Worm (Caenorhabditis elegans): ENCODE measurements around the gene catp-2.

catp-2 gene

DNA sequence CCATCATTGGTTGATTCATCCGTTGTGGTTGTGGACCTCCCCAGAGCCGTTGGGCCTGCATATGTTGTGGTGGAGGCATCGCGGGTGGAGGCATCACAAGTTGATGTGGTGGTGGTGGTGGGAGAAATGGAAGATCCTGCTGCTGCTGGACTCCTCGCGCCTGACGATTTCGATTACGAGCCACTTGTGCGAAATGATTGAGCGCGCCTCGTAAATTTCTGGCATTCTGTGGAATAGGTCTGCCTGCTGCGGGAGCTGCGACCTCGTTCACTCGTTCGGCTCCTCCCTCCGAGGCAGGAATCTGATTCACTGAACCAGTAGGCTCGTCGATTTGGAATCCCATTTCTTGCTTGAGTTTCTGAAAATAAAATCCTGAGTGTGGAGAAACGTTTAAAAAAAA lies 26.2 kb downstream of the catp-2 start:
- TF ChIP-seq scrt-1 (GFP tag; IDR thresholded peaks at IDR 0.05): 0 out of 2 replicates have a peak, but pooled peaks have one; percentile 30
- TF ChIP-seq sea-1 (GFP tag; conservative IDR thresholded peaks at IDR 0.05): no peak

DNA sequence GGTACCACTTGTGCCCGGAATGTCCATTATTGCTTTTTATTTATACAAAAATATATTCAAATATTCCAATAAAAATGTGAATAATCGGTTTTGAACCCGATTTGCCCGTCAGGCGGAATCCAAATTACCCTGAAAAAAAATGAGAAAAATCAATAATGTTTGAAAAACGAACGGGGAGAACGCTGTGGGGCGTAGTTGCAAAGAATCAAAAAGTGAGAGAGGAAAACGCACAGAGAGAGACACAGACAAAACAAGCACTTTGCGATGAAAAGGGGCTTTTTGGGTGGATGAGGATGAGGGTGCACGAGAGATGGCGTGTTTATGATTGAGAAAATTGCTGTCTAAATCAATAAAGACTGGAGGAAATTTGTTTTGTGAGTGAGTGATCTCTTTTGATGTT lies 28.5 kb downstream of the catp-2 start, which contains the start of gene tam-1:
tam-1 (minus strand) TSS at position 135 of the 400 bp plus-strand sequence.
- no peak for TF ChIP-seq ceh-13 (GFP tag; optimal IDR thresholded peaks at IDR 0.05)
- TF ChIP-seq tra-4 (tag; optimal IDR thresholded peaks at IDR 0.05): no peak
- no peak for TF ChIP-seq ceh-36 (tag; optimal IDR thresholded peaks at IDR 0.05)
- peak; percentile 39 for TF ChIP-seq F13C5.2 (tag; optimal IDR thresholded peaks at IDR 0.05)
- TF ChIP-seq hmg-4 (GFP tag; optimal IDR thresholded peaks at IDR 0.05): peak; percentile 30
- no peak for TF ChIP-seq aly-1 (tag; optimal IDR thresholded peaks at IDR 0.05)

- TF ChIP-seq hnd-1 (tag; optimal IDR thresholded peaks at IDR 0.05) (no peak), tbx-11 (GFP tag; IDR thresholded peaks at IDR 0.05) (no peak), hmg-4 (GFP tag; optimal IDR thresholded peaks at IDR 0.05) (no peak), sea-1 (GFP tag; conservative IDR thresholded peaks at IDR 0.05) (no peak), tbx-37 (GFP tag; conservative IDR thresholded peaks at IDR 0.05) (no peak), ets-7 (tag; optimal IDR thresholded peaks at IDR 0.05) (no peak), ceh-36 (tag; optimal IDR thresholded peaks at IDR 0.05) (no peak), flt-1 (GFP tag; IDR thresholded peaks at IDR 0.05) (no peak), scrt-1 (GFP tag; IDR thresholded peaks at IDR 0.05) (no peak), F13C5.2 (tag; optimal IDR thresholded peaks at IDR 0.05) (no peak), hmbx-1 (tag; optimal IDR thresholded peaks at IDR 0.05) (no peak), ceh-13 (GFP tag; optimal IDR thresholded peaks at IDR 0.05) (no peak), ama-1 (optimal IDR thresholded peaks at IDR 0.05) (no peak), aly-1 (tag; optimal IDR thresholded peaks at IDR 0.05) (no peak), pes-1 (GFP tag; IDR thresholded peaks at IDR 0.05) (no peak), B0310.2 (tag; optimal IDR thresholded peaks at IDR 0.05) (no peak)
Observed at ce11 chrV:4963606-4964005, 29.1 kb downstream of the catp-2 start.

DNA sequence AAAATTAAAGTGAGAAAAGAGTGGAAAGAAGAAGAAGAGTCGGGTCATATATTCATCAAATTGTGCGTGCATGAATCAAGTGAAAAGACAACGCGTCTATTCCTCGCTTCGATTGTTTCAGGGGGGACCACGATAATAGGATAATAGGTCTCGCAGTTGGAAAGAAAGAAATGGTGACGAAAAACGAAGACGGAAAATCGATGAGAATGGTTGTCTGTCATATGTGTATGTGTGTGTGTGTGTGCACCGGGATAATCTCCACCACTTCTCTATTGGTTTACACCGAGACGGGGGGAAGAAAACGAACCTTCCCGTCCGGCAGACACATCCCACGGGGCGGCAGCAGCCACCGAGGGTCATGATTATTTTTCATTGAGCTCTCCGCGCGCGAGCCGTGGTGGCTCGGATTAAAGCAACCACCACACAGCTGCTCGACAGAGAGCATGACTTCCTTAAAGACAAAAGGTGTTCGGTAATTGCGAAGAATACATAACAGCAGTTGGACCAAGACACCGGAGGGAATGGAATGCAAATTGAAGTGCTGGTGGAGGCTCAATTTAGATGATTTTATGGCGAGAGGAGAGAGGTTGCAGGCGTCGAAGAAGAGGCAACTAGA lies 29.6 kb downstream of the catp-2 start:
- TF ChIP-seq tbx-37 (GFP tag; conservative IDR thresholded peaks at IDR 0.05) (no peak), hmbx-1 (tag; optimal IDR thresholded peaks at IDR 0.05) (no peak), hmg-4 (GFP tag; optimal IDR thresholded peaks at IDR 0.05) (peak; percentile 52), flt-1 (GFP tag; IDR thresholded peaks at IDR 0.05) (no peak; the same call in 1 of the 2 replicates), aly-1 (tag; optimal IDR thresholded peaks at IDR 0.05) (no peak), sea-1 (GFP tag; conservative IDR thresholded peaks at IDR 0.05) (no peak), tbx-11 (GFP tag; IDR thresholded peaks at IDR 0.05) (no peak), hnd-1 (tag; optimal IDR thresholded peaks at IDR 0.05) (no peak), ceh-13 (GFP tag; optimal IDR thresholded peaks at IDR 0.05) (no peak), tra-4 (tag; optimal IDR thresholded peaks at IDR 0.05) (no peak), scrt-1 (GFP tag; IDR thresholded peaks at IDR 0.05) (peak; percentile 78), ama-1 (optimal IDR thresholded peaks at IDR 0.05) (no peak), ceh-36 (tag; optimal IDR thresholded peaks at IDR 0.05) (peak; percentile 45), pes-1 (GFP tag; IDR thresholded peaks at IDR 0.05) (no peak), ets-7 (tag; optimal IDR thresholded peaks at IDR 0.05) (no peak), F13C5.2 (tag; optimal IDR thresholded peaks at IDR 0.05) (no peak), B0310.2 (tag; optimal IDR thresholded peaks at IDR 0.05) (no peak)

DNA sequence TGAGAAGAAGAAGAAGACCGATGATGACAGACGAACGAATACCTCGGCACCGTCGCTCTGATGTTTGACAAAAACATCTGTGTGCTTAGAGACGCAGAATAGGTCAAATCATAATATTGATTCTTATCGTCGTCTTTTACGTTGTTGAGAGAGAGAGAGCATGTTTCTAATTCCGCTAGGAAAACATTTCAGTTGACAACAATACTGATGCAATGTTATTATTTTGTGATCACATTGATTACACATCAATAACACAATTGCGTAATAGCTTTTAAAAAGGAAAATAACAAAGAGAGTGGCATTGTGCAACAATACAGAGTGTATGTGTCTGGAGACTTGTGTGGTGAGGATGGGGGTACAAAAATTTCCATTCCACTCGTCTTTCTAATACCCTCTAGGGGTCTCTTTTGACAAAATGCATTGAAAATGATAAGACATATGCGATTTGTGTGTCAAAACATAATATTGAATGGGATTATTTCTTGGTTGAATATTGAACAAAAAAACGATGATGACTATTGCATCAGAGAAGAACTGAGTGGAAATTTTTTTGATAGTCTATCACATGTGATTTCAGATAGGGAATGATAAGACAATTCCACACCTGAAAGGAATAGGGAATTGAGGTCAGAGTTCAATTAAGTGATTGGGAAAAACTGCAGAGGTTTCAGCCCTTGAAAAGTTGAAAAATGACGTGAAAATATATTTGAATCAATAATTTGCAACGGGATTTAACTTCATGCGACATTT lies 30.3 kb downstream of the catp-2 start:
- no peak for TF ChIP-seq F13C5.2 (tag; optimal IDR thresholded peaks at IDR 0.05)
- no peak for TF ChIP-seq tbx-37 (GFP tag; conservative IDR thresholded peaks at IDR 0.05)
- no peak for TF ChIP-seq scrt-1 (GFP tag; IDR thresholded peaks at IDR 0.05)
- no peak for TF ChIP-seq ets-7 (tag; optimal IDR thresholded peaks at IDR 0.05)
- no peak for TF ChIP-seq hnd-1 (tag; optimal IDR thresholded peaks at IDR 0.05)
- no peak for TF ChIP-seq flt-1 (GFP tag; IDR thresholded peaks at IDR 0.05)
- no peak for TF ChIP-seq sea-1 (GFP tag; conservative IDR thresholded peaks at IDR 0.05)
- TF ChIP-seq ceh-36 (tag; optimal IDR thresholded peaks at IDR 0.05): no peak
- TF ChIP-seq ama-1 (optimal IDR thresholded peaks at IDR 0.05): no peak
- no peak for TF ChIP-seq tra-4 (tag; optimal IDR thresholded peaks at IDR 0.05)
- TF ChIP-seq pes-1 (GFP tag; IDR thresholded peaks at IDR 0.05): no peak
- no peak for TF ChIP-seq hmbx-1 (tag; optimal IDR thresholded peaks at IDR 0.05)
- TF ChIP-seq aly-1 (tag; optimal IDR thresholded peaks at IDR 0.05): no peak
- TF ChIP-seq B0310.2 (tag; optimal IDR thresholded peaks at IDR 0.05): no peak
- TF ChIP-seq hmg-4 (GFP tag; optimal IDR thresholded peaks at IDR 0.05): no peak
- no peak for TF ChIP-seq tbx-11 (GFP tag; IDR thresholded peaks at IDR 0.05)
- TF ChIP-seq ceh-13 (GFP tag; optimal IDR thresholded peaks at IDR 0.05): no peak

DNA sequence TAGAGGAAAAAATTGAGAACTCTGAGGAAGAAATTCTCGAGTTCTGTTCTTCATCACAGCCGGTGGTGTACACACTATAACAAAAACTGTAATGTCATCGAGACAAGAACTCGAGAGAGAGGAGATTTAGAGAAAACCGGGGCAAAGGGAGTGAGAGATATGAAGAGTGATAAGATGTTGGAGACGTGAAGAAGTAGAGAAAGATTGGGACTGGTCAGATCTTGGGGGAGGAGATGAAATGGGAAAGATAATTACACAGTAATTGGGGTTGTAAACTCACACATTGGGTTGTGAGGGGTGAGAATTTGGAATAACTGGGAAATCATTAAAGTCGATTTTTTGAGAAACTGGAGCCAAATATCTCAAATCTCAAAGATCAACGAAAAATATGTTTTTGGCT lies 31.3 kb downstream of the catp-2 start:
- no peak for TF ChIP-seq ceh-13 (GFP tag; optimal IDR thresholded peaks at IDR 0.05)
- TF ChIP-seq flt-1 (GFP tag; IDR thresholded peaks at IDR 0.05): no peak
- TF ChIP-seq aly-1 (tag; optimal IDR thresholded peaks at IDR 0.05): no peak
- no peak for TF ChIP-seq ama-1 (optimal IDR thresholded peaks at IDR 0.05)
- no peak for TF ChIP-seq tbx-11 (GFP tag; IDR thresholded peaks at IDR 0.05)
- TF ChIP-seq hmbx-1 (tag; optimal IDR thresholded peaks at IDR 0.05): no peak
- TF ChIP-seq pes-1 (GFP tag; IDR thresholded peaks at IDR 0.05): no peak
- TF ChIP-seq sea-1 (GFP tag; conservative IDR thresholded peaks at IDR 0.05): no peak
- no peak for TF ChIP-seq tbx-37 (GFP tag; conservative IDR thresholded peaks at IDR 0.05)
- no peak for TF ChIP-seq tra-4 (tag; optimal IDR thresholded peaks at IDR 0.05)
- no peak for TF ChIP-seq hnd-1 (tag; optimal IDR thresholded peaks at IDR 0.05)

DNA sequence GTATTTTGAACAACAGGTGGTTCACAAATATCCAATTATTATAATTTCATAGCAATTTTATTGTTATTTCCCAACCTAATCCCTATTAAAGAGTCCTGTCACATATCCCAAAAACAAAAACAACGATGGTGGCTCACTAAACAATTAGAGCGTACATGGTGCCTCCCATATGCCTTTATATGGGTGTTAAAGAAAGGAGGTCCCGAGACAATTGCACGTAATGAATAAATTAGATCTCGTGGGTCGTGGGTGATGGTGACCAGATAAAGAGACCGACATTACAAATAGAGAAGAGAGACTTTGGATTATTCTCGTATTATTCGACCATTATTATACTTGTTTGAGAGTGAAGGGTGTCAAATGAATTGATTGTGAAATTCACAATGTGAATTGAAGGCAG lies 32.7 kb downstream of the catp-2 start:
- TF ChIP-seq B0310.2 (tag; optimal IDR thresholded peaks at IDR 0.05): no peak
- TF ChIP-seq tbx-37 (GFP tag; conservative IDR thresholded peaks at IDR 0.05): no peak
- TF ChIP-seq hnd-1 (tag; optimal IDR thresholded peaks at IDR 0.05): no peak
- 0 out of 2 replicates have a peak, but pooled peaks have one; percentile 10 for TF ChIP-seq pes-1 (GFP tag; IDR thresholded peaks at IDR 0.05)

Data from whole organism, early embryonic.